Worm (Caenorhabditis elegans): ENCODE data around the gene AH6.17.

The AH6.17 gene

DNA sequence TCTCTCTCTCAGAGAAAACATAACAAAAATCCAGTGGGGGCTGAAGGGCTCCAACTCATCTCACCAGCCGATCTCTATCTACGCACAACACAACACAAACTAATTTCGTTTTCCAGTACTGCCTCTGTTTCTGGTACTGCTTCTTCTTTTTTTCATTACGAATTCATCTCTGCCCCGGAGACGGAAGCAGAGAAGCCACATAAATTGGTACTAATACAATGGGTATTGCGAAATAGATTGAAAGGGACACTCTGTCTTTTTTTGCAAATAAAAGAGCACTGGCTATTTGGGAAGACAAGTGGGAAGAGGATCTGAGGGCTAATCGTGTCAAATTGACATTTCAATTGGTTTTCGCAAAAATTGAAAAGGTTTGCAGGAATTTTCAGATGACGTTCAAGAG, 25.7 kb upstream of the AH6.17 start:
- TF ChIP-seq nhr-2 (tag; optimal IDR thresholded peaks at IDR 0.05) = no peak
- peak; percentile 89 for TF ChIP-seq ces-1 (GFP tag; optimal IDR thresholded peaks at IDR 0.05)
- no peak for TF ChIP-seq flh-1 (GFP tag; optimal IDR thresholded peaks at IDR 0.05)
- TF ChIP-seq ceh-83 (GFP tag; optimal IDR thresholded peaks at IDR 0.05) = no peak

DNA sequence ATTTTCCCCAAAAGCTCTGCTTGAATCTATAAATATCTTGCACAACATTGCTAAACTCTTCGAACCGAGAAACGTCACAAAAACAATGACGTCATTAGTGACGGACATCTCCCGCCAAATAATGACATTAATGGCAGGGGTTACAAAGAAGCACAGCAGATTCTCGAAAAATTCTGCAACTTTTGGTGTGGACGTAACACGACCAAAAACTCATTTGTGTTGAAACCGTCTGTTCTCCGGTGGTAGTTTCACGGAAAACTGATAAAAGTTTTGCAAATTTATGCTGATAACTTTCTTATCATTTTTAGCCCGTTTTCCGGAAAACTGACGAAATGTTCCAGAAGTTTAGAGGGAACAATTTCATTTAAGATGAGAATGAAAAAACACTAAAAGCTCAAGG, 24.4 kb upstream of the AH6.17 start:
- TF ChIP-seq unc-62 (GFP tag; optimal IDR thresholded peaks at IDR 0.05) (no peak), ces-1 (GFP tag; optimal IDR thresholded peaks at IDR 0.05) (peak; percentile 24)

DNA sequence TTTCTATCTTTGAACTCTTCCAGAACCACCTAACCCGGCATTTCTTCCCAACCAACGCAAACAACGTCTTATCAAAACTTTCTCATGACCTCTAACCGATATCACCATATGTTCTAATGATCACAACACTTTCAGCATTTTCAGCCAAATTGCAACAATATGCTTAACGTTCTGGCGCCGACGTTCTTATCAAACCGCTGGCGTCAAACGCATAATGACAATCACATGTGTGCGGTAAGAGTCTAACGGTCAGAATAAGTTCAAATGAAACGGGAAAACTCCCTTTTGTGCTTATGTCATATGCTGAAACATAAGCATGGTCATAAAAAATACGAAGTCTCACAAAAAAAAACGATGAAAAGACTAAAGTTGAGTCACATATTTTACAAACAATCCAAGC, 22.0 kb upstream of the AH6.17 start:
- TF ChIP-seq drap-1 (GFP tag; optimal IDR thresholded peaks at IDR 0.05) (no peak), unc-39 (tag; optimal IDR thresholded peaks at IDR 0.05) (no peak), nhr-237 (tag; optimal IDR thresholded peaks at IDR 0.05) (no peak), ham-2 (GFP tag; optimal IDR thresholded peaks at IDR 0.05) (no peak), hlh-1 (tag; optimal IDR thresholded peaks at IDR 0.05) (no peak), nhr-12 (tag; optimal IDR thresholded peaks at IDR 0.05) (no peak), elt-1 (tag; optimal IDR thresholded peaks at IDR 0.05; ENCODE audit: borderline replicate concordance, insufficient read depth) (no peak), ceh-43 (GFP tag; optimal IDR thresholded peaks at IDR 0.05) (no peak), mls-2 (tag; optimal IDR thresholded peaks at IDR 0.05) (no peak), cnd-1 (tag; optimal IDR thresholded peaks at IDR 0.05) (no peak), M03D4.4 (tag; optimal IDR thresholded peaks at IDR 0.05) (no peak), ceh-39 (tag; optimal IDR thresholded peaks at IDR 0.05) (no peak), lin-13 (tag; optimal IDR thresholded peaks at IDR 0.05) (no peak)

DNA sequence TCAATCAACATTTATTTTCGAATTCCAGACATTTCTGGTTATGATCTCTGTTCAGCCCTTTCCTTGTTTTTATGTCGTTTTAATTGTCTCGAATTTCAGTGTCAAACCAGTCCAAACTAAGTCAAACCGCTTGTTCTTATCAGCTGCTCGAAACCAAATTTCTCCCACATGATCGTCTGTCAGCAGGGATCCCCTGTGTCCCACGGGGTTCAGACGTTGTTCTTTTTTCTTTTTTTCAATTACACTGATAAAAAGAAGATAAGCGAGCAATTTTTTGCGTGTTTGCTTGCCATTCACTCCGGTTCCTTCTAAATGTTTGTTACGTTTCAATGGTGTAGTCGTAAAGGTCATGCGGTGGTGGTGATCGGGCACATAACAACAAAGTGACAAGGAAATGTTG, 21.0 kb upstream of the AH6.17 start:
- TF ChIP-seq unc-120 (tag; optimal IDR thresholded peaks at IDR 0.05; ENCODE audit: poor library complexity, severe bottlenecking) (no peak), mep-1 (tag; optimal IDR thresholded peaks at IDR 0.05) (no peak), nhr-237 (tag; optimal IDR thresholded peaks at IDR 0.05) (no peak), sptf-1 (tag; optimal IDR thresholded peaks at IDR 0.05) (no peak), nhr-28 (tag; optimal IDR thresholded peaks at IDR 0.05) (no peak)

DNA sequence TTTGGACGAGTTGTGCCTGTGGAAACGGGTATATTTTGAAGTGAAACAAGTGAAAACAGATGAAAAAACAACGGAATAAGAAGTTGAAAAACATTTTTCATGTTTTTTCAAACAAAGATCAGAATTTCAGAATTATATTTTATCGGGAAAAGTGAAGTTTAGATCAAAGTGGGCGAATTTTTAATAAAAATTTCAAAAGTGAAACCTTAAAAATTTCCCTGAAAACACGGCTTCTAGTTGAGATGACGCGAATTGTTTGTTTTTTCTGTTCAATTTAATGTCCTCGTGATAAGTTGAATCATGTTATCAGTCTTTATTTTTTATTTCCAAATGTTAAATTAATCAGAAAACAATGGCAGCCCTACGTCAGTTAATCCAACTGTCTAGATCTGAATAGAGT, 15.8 kb upstream of the AH6.17 start, which contains the start of gene gcy-3:
TSS of gene gcy-3 (minus strand) at position 101 of the 400 bp plus-strand sequence.
- no peak for TF ChIP-seq nhr-2 (tag; optimal IDR thresholded peaks at IDR 0.05)
- TF ChIP-seq nhr-28 (tag; optimal IDR thresholded peaks at IDR 0.05) = no peak

DNA sequence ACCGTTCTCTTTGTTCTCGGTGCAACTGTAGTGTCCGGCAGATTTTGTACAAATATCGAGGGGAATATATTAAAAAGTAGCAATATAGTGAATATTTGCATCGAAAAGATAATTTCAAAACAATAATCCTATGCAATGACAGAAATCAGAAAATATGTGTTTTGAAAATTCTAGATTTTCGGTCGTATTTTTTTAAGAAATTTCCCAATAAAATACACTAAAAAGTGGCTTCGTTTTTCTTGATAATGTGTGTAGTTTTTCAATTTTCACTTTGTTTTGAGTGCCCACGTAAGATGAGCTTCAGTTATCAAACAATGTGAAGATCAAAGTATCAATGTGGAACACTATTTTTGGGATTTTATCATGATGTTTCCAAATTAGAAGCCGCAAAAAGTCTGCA, 6.1 kb upstream of the AH6.17 start, which contains the start of gene gcy-1:
TSS of gene gcy-1 (minus strand) at position 101 of the 400 bp plus-strand sequence.
- TF ChIP-seq mab-5 (tag; optimal IDR thresholded peaks at IDR 0.05) = no peak
- no peak for TF ChIP-seq nhr-76 (tag; optimal IDR thresholded peaks at IDR 0.05)
- TF ChIP-seq elt-1 (tag; optimal IDR thresholded peaks at IDR 0.05; ENCODE audit: borderline replicate concordance, insufficient read depth) = no peak
- no peak for TF ChIP-seq elt-3 (tag; optimal IDR thresholded peaks at IDR 0.05)
- no peak for TF ChIP-seq ztf-11 (tag; optimal IDR thresholded peaks at IDR 0.05)
- no peak for TF ChIP-seq ceh-43 (GFP tag; optimal IDR thresholded peaks at IDR 0.05)
- no peak for TF ChIP-seq ceh-39 (tag; optimal IDR thresholded peaks at IDR 0.05)
- no peak for TF ChIP-seq snpc-4 (tag; optimal IDR thresholded peaks at IDR 0.05)
- TF ChIP-seq sptf-1 (tag; optimal IDR thresholded peaks at IDR 0.05) = no peak
- no peak for TF ChIP-seq M03D4.4 (tag; optimal IDR thresholded peaks at IDR 0.05)
- TF ChIP-seq nhr-237 (tag; optimal IDR thresholded peaks at IDR 0.05) = no peak

DNA sequence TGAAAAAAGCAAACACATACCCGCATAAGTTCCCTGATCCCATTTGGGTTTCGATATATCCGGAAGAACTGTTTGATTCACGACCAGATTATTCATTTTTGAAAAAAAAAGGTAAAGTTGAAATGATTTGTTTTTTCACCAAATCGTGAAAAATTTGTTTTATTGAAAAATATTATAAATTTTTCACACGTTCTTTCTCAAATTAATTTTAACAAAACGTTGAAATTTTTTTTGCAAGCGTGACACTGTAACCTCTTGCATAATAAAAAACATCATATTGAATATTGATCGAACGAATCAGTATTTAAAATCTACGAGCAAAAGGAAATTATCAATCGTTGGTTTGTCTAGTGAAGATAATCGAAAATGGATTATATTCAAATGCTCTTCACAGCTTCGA, 4.2 kb upstream of the AH6.17 start, which contains the start of the genes sfxn-1.1 and AH6.3:
TSS of gene sfxn-1.1 (minus strand) at position 101 of the 400 bp plus-strand sequence.
TSS of gene AH6.3 (plus strand) at position 275 of the 400 bp plus-strand sequence.
- no peak for TF ChIP-seq mep-1 (tag; optimal IDR thresholded peaks at IDR 0.05)
- no peak for TF ChIP-seq sptf-1 (tag; optimal IDR thresholded peaks at IDR 0.05)
- no peak for TF ChIP-seq ceh-83 (GFP tag; optimal IDR thresholded peaks at IDR 0.05)
- TF ChIP-seq elt-3 (tag; optimal IDR thresholded peaks at IDR 0.05) = no peak

DNA sequence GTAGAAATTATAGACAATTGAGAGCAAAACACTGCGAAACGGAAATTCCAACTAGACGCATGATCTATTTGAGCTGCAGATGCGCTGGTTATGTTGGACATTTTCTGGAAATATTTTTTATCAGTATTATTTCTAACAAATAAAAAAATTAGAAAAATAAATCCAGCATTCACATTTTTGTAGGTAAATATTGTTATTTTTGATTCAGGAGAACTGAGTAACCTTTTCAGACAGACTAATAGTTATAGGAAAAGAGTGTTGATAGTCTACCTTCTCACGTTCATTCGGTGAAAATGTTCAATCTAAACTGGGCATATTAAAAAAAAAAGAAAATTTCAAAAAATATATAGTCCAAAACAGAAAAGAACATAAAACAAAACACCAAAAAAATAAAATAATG, 1.4 kb upstream of the AH6.17 start, which contains the start of gene sra-1:
TSS of gene sra-1 (minus strand) at position 101 of the 400 bp plus-strand sequence.
- no peak for TF ChIP-seq hlh-1 (tag; optimal IDR thresholded peaks at IDR 0.05)
- no peak for TF ChIP-seq tbx-8 (GFP tag; optimal IDR thresholded peaks at IDR 0.05)
- TF ChIP-seq ceh-43 (GFP tag; optimal IDR thresholded peaks at IDR 0.05) = no peak
- no peak for TF ChIP-seq sem-2 (GFP tag; optimal IDR thresholded peaks at IDR 0.05)
- TF ChIP-seq ztf-11 (tag; optimal IDR thresholded peaks at IDR 0.05) = no peak

Measured in whole organism, mixed stage, embryonic.